Worm (Caenorhabditis elegans) whole organism, late embryonic: ENCODE measurements around the gene B0348.1.

Experiments used
- T23F11.4 ChIP-seq: fragments of 200-800 bp; sonication (Bioruptor generic); optimal IDR thresholded peaks from 2 replicates; lab custom pipeline; 2018; ENCODE audit warnings: mild to moderate bottlenecking, missing genetic modification characterization, missing compliant biosample characterization
- ama-1 ChIP-seq: fragments of 150-350 bp; optimal IDR thresholded peaks from 2 replicates; lab custom pipeline; 2014
- ceh-18 ChIP-seq: sonication (generic microtip); optimal IDR thresholded peaks from 2 replicates; lab custom pipeline; 2016; ENCODE audit warnings: missing genetic modification characterization, missing compliant biosample characterization
- ceh-19 ChIP-seq: fragments of 200-800 bp; sonication (Bioruptor generic); optimal IDR thresholded peaks from 2 replicates; lab custom pipeline; 2018; ENCODE audit warnings: mild to moderate bottlenecking, missing genetic modification characterization, missing compliant biosample characterization
- ceh-22 ChIP-seq: sonication (generic microtip); optimal IDR thresholded peaks from 2 replicates; lab custom pipeline; 2017; ENCODE audit warnings: missing biosample characterization, missing genetic modification characterization
- ceh-34 ChIP-seq: sonication (generic microtip); optimal IDR thresholded peaks from 2 replicates; lab custom pipeline; 2016; ENCODE audit warnings: mild to moderate bottlenecking, missing genetic modification characterization, missing compliant biosample characterization
- ceh-45 ChIP-seq: fragments of 200-800 bp; sonication (Bioruptor generic); IDR thresholded peaks from 2 replicates; pipeline ENCODE4 v1.3.6; 2022; ENCODE audit warnings: missing genetic modification reagents, missing genetic modification characterization, missing compliant biosample characterization
- ceh-9 ChIP-seq: sonication (generic microtip); optimal IDR thresholded peaks from 2 replicates; lab custom pipeline; 2016; ENCODE audit warnings: mild to moderate bottlenecking, missing genetic modification characterization, inconsistent platforms, missing compliant biosample characterization
- che-1 ChIP-seq: sonication (generic microtip); optimal IDR thresholded peaks from 2 replicates; lab custom pipeline; 2016; ENCODE audit warnings: mild to moderate bottlenecking, missing genetic modification characterization, missing compliant biosample characterization
- dmd-4 ChIP-seq: sonication (generic microtip); optimal IDR thresholded peaks from 2 replicates; lab custom pipeline; 2016; ENCODE audit warnings: borderline replicate concordance, missing genetic modification characterization, missing compliant biosample characterization
- dve-1 ChIP-seq: sonication (generic microtip); optimal IDR thresholded peaks from 2 replicates; lab custom pipeline; 2017; ENCODE audit warnings: antibody characterized with exemption, mild to moderate bottlenecking, missing genetic modification characterization, missing compliant biosample characterization
- elt-2 ChIP-seq: sonication (generic microtip); optimal IDR thresholded peaks from 2 replicates; lab custom pipeline; 2016; ENCODE audit warnings: missing genetic modification reagents, missing genetic modification characterization, missing compliant biosample characterization
- ets-4 ChIP-seq: sonication (generic microtip); optimal IDR thresholded peaks from 2 replicates; lab custom pipeline; 2016; ENCODE audit warnings: missing genetic modification characterization, missing compliant biosample characterization
- eyg-1 ChIP-seq: sonication (generic microtip); optimal IDR thresholded peaks from 2 replicates; lab custom pipeline; 2016; ENCODE audit warnings: missing genotype, missing genetic modification characterization, missing compliant biosample characterization
- gmeb-2 ChIP-seq: sonication (generic microtip); optimal IDR thresholded peaks from 2 replicates; lab custom pipeline; 2016; ENCODE audit warnings: missing genetic modification characterization, inconsistent platforms, missing compliant biosample characterization
- hlh-13 ChIP-seq: fragments of 200-800 bp; sonication (Bioruptor generic); optimal IDR thresholded peaks from 2 replicates; lab custom pipeline; 2018; ENCODE audit warnings: mild to moderate bottlenecking, missing genetic modification characterization, missing compliant biosample characterization
- hlh-6 ChIP-seq: sonication (generic microtip); optimal IDR thresholded peaks from 2 replicates; lab custom pipeline; 2016; ENCODE audit warnings: missing genotype, missing genetic modification characterization, missing compliant biosample characterization
- mec-3 ChIP-seq: sonication (generic microtip); optimal IDR thresholded peaks from 2 replicates; lab custom pipeline; 2016; ENCODE audit warnings: borderline replicate concordance, missing genetic modification characterization, missing compliant biosample characterization
- nfya-1 ChIP-seq: sonication (generic microtip); optimal IDR thresholded peaks from 2 replicates; lab custom pipeline; 2017; ENCODE audit warnings: missing genetic modification characterization, mild to moderate bottlenecking, missing compliant biosample characterization, antibody characterized with exemption, moderate library complexity
- nhr-11 ChIP-seq: fragments of 150-350 bp; optimal IDR thresholded peaks from 2 replicates; lab custom pipeline; 2014; ENCODE audit warnings: missing biosample characterization, missing genetic modification characterization
- odd-2 ChIP-seq: sonication (generic microtip); optimal IDR thresholded peaks from 2 replicates; lab custom pipeline; 2017; ENCODE audit warnings: antibody characterized with exemption, mild to moderate bottlenecking, missing genetic modification characterization, missing compliant biosample characterization
- pax-1 ChIP-seq: fragments of 150-350 bp; optimal IDR thresholded peaks from 2 replicates; lab custom pipeline; 2014; ENCODE audit warnings: missing biosample characterization, missing genetic modification characterization
- pha-4 ChIP-seq: fragments of 150-350 bp; optimal IDR thresholded peaks from 2 replicates; lab custom pipeline; 2018; ENCODE audit warnings: missing biosample characterization, missing genetic modification reagents, missing genetic modification characterization
- pros-1 ChIP-seq: fragments of 150-350 bp; optimal IDR thresholded peaks from 2 replicates; lab custom pipeline; 2014; ENCODE audit warnings: missing biosample characterization, missing genetic modification reagents, missing genetic modification characterization
- ref-2 ChIP-seq: sonication (generic microtip); optimal IDR thresholded peaks from 2 replicates; lab custom pipeline; 2016; ENCODE audit warnings: missing genetic modification characterization, missing compliant biosample characterization
- rnt-1 ChIP-seq: sonication (generic microtip); optimal IDR thresholded peaks from 2 replicates; lab custom pipeline; 2016; ENCODE audit warnings: missing genetic modification characterization, missing compliant biosample characterization
- sox-4 ChIP-seq: sonication (generic microtip); optimal IDR thresholded peaks from 2 replicates; lab custom pipeline; 2017; ENCODE audit warnings: mild to moderate bottlenecking, missing genetic modification characterization, inconsistent platforms, missing compliant biosample characterization
- ttx-3 ChIP-seq: sonication (generic microtip); optimal IDR thresholded peaks from 2 replicates; lab custom pipeline; 2016; ENCODE audit warnings: missing genetic modification reagents, missing genetic modification characterization, missing compliant biosample characterization
- unc-3 ChIP-seq, 2 experiments: fragments of 200-800 bp in 1 of 2; sonication (Bioruptor generic) in 1 of 2; sonication (generic microtip) in 1 of 2; conservative IDR thresholded peaks in 1 of 2; optimal IDR thresholded peaks in 1 of 2; 2 replicates each; pipeline versions ENCODE4 v1.3.6 to Lab custom; 2016 to 2022; ENCODE audit warnings: missing compliant biosample characterization in 2 of 2, missing genetic modification characterization in 2 of 2, missing genetic modification reagents in 1 of 2
- unc-86 ChIP-seq: sonication (generic microtip); optimal IDR thresholded peaks from 2 replicates; lab custom pipeline; 2016; ENCODE audit warnings: missing genetic modification characterization, missing compliant biosample characterization
- zip-5 ChIP-seq: sonication (generic microtip); optimal IDR thresholded peaks from 2 replicates; lab custom pipeline; 2016; ENCODE audit warnings: missing genetic modification characterization, missing compliant biosample characterization
- ztf-16 ChIP-seq: sonication (generic microtip); optimal IDR thresholded peaks from 2 replicates; lab custom pipeline; 2017; ENCODE audit warnings: missing genetic modification characterization, missing compliant biosample characterization

B0348.1 gene

ce11 chrV:11708-12107 lies 37.0 kb upstream of the B0348.1 start:
- TF ChIP-seq hlh-6 (tag; lab: Kevin White, UChicago) (no peak), ets-4 (tag; lab: Kevin White, UChicago) (no peak), ztf-16 (tag; lab: Kevin White, UChicago) (no peak), mec-3 (no peak), unc-86 (no peak), odd-2 (no peak), pha-4 (tag; lab: Kevin White, UChicago) (no peak), ceh-18 (tag; lab: Kevin White, UChicago) (no peak), sox-4 (tag; lab: Kevin White, UChicago) (no peak), ref-2 (tag; lab: Kevin White, UChicago) (no peak), ceh-9 (tag; lab: Kevin White, UChicago) (no peak), pros-1 (tag; lab: Kevin White, UChicago) (no peak), zip-5 (tag; lab: Kevin White, UChicago) (no peak), hlh-13 (GFP tag; lab: Kevin White, UChicago) (no peak), ama-1 (lab: Kevin White, UChicago) (no peak), ceh-45 (GFP tag; lab: Robert Waterston, UW) (no peak), unc-3 (GFP tag; conservative IDR thresholded peaks at IDR 0.05; lab: Robert Waterston, UW) (no peak), unc-3 (tag; optimal IDR thresholded peaks at IDR 0.05; lab: Kevin White, UChicago) (no peak), eyg-1 (tag; lab: Kevin White, UChicago) (no peak)

ce11 chrV:16067-16845 lies 32.5 kb upstream of the B0348.1 start:
- peak; percentile 0 for TF ChIP-seq nfya-1 (tag; lab: Kevin White, UChicago)
- TF ChIP-seq elt-2 = peak; percentile 17
- TF ChIP-seq ttx-3 (tag; lab: Kevin White, UChicago) = no peak
- TF ChIP-seq ceh-34 = no peak
- no peak for TF ChIP-seq eyg-1 (tag; lab: Kevin White, UChicago)
- TF ChIP-seq che-1 = no peak

- TF ChIP-seq ceh-22 (tag; lab: Kevin White, UChicago) (no peak), nhr-11 (tag; lab: Kevin White, UChicago) (no peak), gmeb-2 (tag; lab: Kevin White, UChicago) (no peak), T23F11.4 (GFP tag; lab: Kevin White, UChicago) (no peak), ceh-19 (GFP tag; lab: Kevin White, UChicago) (no peak), rnt-1 (no peak)
Measured at ce11 chrV:20518-20917, 28.2 kb upstream of the B0348.1 start, which contains the start of gene egl-8. TSS of gene egl-8 (plus strand) at chrV:20818.

- TF ChIP-seq elt-2 (peak; percentile 34), hlh-6 (tag; lab: Kevin White, UChicago) (no peak), ceh-18 (tag; lab: Kevin White, UChicago) (no peak)
Measured at ce11 chrV:21848-22247, 26.9 kb upstream of the B0348.1 start.

ce11 chrV:24181-24580 lies 24.5 kb upstream of the B0348.1 start:
- TF ChIP-seq pros-1 (tag; lab: Kevin White, UChicago) = no peak
- TF ChIP-seq ama-1 (lab: Kevin White, UChicago) = no peak
- no peak for TF ChIP-seq mec-3
- TF ChIP-seq ceh-22 (tag; lab: Kevin White, UChicago) = no peak
- TF ChIP-seq dve-1 (tag; lab: Kevin White, UChicago) = no peak
- no peak for TF ChIP-seq ceh-19 (GFP tag; lab: Kevin White, UChicago)
- TF ChIP-seq unc-86 = no peak
- no peak for TF ChIP-seq hlh-6 (tag; lab: Kevin White, UChicago)
- no peak for TF ChIP-seq sox-4 (tag; lab: Kevin White, UChicago)
- TF ChIP-seq pax-1 = no peak
- TF ChIP-seq dmd-4 = no peak
